Fruit fly (Drosophila melanogaster) whole organism, embryonic: ENCODE data around the gene Usp5.

Experiments used
- Ada2b ChIP-seq: fragments of 200-800 bp; sonication (Bioruptor generic); IDR thresholded peaks from 2 replicates; pipeline ENCODE4 v1.3.6; 2022; ENCODE audit warnings: missing biosample characterization, missing genetic modification characterization
- Atf6 ChIP-seq: fragments of 200-800 bp; sonication (Bioruptor generic); IDR thresholded peaks from 2 replicates; pipeline ENCODE4 v1.3.6; 2022; ENCODE audit warnings: missing biosample characterization, missing genetic modification characterization
- B-H1 ChIP-seq: fragments of 200-800 bp; sonication (Bioruptor generic); IDR thresholded peaks from 3 replicates; pipeline ENCODE4 v1.3.6; 2022; ENCODE audit warnings: missing biosample characterization, missing genetic modification characterization
- CG1024 ChIP-seq: fragments of 200-800 bp; sonication (Bioruptor generic); IDR thresholded peaks from 2 replicates; pipeline ENCODE4 v1.3.6; 2022; ENCODE audit warnings: missing biosample characterization, missing genetic modification characterization
- CG10267 ChIP-seq: fragments of 200-800 bp; sonication (Bioruptor generic); optimal IDR thresholded peaks from 2 replicates; lab custom pipeline; 2018; ENCODE audit warnings: missing biosample characterization, mild to moderate bottlenecking, missing genetic modification characterization, moderate library complexity
- CG11085 ChIP-seq: fragments of 200-800 bp; sonication (Bioruptor generic); IDR thresholded peaks from 2 replicates; pipeline ENCODE4 v1.3.6; 2022; ENCODE audit warnings: missing biosample characterization, missing genetic modification characterization
- CG12769 ChIP-seq: fragments of 200-800 bp; sonication (Bioruptor generic); optimal IDR thresholded peaks from 2 replicates; lab custom pipeline; 2019; ENCODE audit warnings: missing biosample characterization, mild to moderate bottlenecking, missing genetic modification characterization, moderate library complexity
- CG14441 ChIP-seq: fragments of 200-800 bp; sonication (Bioruptor generic); IDR thresholded peaks from 2 replicates; pipeline ENCODE4 v1.3.6; 2022; ENCODE audit warnings: missing biosample characterization, missing genetic modification characterization
- CG15011 ChIP-seq: fragments of 200-800 bp; sonication (Bioruptor generic); optimal IDR thresholded peaks from 3 replicates; lab custom pipeline; 2018; ENCODE audit warnings: missing biosample characterization, mild to moderate bottlenecking, missing genetic modification characterization
- CG16813 ChIP-seq: fragments of 200-800 bp; sonication (Bioruptor generic); IDR thresholded peaks from 3 replicates; pipeline ENCODE4 v1.3.6; 2022; ENCODE audit warnings: missing biosample characterization, missing genetic modification characterization; ENCODE audit not compliant: partially characterized antibody
- CG34422 ChIP-seq: fragments of 200-800 bp; sonication (Bioruptor generic); IDR thresholded peaks from 3 replicates; pipeline ENCODE4 v1.3.6; 2022; ENCODE audit warnings: missing biosample characterization, missing genetic modification characterization
- CG3847 ChIP-seq: fragments of 200-800 bp; sonication (Bioruptor generic); IDR thresholded peaks from 2 replicates; pipeline ENCODE4 v1.3.6; 2022; ENCODE audit warnings: missing biosample characterization, missing genetic modification characterization
- CG3995 ChIP-seq: fragments of 200-800 bp; sonication (Bioruptor generic); optimal IDR thresholded peaks from 3 replicates; lab custom pipeline; 2016; ENCODE audit warnings: missing biosample characterization, missing genetic modification characterization
- CG4282 ChIP-seq: fragments of 200-800 bp; sonication (Bioruptor generic); optimal IDR thresholded peaks from 2 replicates; lab custom pipeline; 2016; ENCODE audit warnings: missing biosample characterization, missing genetic modification characterization
- CG43689 ChIP-seq: fragments of 200-800 bp; sonication (Bioruptor generic); IDR thresholded peaks from 2 replicates; pipeline ENCODE4 v1.3.6; 2022; ENCODE audit warnings: missing biosample characterization, missing genetic modification characterization
- CG6791 ChIP-seq: fragments of 200-800 bp; sonication (Bioruptor generic); IDR thresholded peaks from 3 replicates; pipeline ENCODE4 v1.3.6; 2022; ENCODE audit warnings: missing biosample characterization, missing genetic modification characterization; ENCODE audit not compliant: partially characterized antibody
- CG6813 ChIP-seq: fragments of 200-800 bp; sonication (Bioruptor generic); optimal IDR thresholded peaks from 2 replicates; lab custom pipeline; 2017; ENCODE audit warnings: missing biosample characterization, missing genetic modification characterization, mild to moderate bottlenecking, moderate library complexity, missing genetic modification reagents
- CG9609 ChIP-seq: fragments of 200-800 bp; sonication (Bioruptor generic); optimal IDR thresholded peaks from 3 replicates; lab custom pipeline; 2016; ENCODE audit warnings: missing biosample characterization, missing genetic modification characterization
- CHES-1-like ChIP-seq: fragments of 200-800 bp; sonication (Bioruptor generic); optimal IDR thresholded peaks from 2 replicates; lab custom pipeline; 2016; ENCODE audit warnings: missing biosample characterization, missing genetic modification characterization
- Dbx ChIP-seq: fragments of 200-800 bp; sonication (Bioruptor generic); IDR thresholded peaks from 3 replicates; pipeline ENCODE4 v1.3.6; 2022; ENCODE audit warnings: missing biosample characterization, missing genetic modification characterization
- HHEX ChIP-seq: fragments of 200-800 bp; sonication (Bioruptor generic); optimal IDR thresholded peaks from 3 replicates; lab custom pipeline; 2017; ENCODE audit warnings: missing biosample characterization, mild to moderate bottlenecking, missing genetic modification characterization, missing genetic modification reagents
- HLHmδ ChIP-seq: fragments of 200-800 bp; sonication (Bioruptor generic); optimal IDR thresholded peaks from 2 replicates; lab custom pipeline; 2018; ENCODE audit warnings: missing biosample characterization, mild to moderate bottlenecking, missing genetic modification characterization, moderate library complexity
- Lim3 ChIP-seq: fragments of 200-800 bp; sonication (Bioruptor generic); IDR thresholded peaks from 2 replicates; pipeline ENCODE4 v1.3.6; 2022; ENCODE audit warnings: missing biosample characterization, missing genetic modification characterization
- Mad ChIP-seq: fragments of 200-800 bp; sonication (Bioruptor generic); optimal IDR thresholded peaks from 2 replicates; lab custom pipeline; 2016; ENCODE audit warnings: missing biosample characterization, missing genetic modification characterization
- Myb ChIP-seq: fragments of 200-800 bp; sonication (Bioruptor generic); optimal IDR thresholded peaks from 2 replicates; lab custom pipeline; 2016; ENCODE audit warnings: missing biosample characterization, missing genetic modification characterization
- NFAT ChIP-seq: fragments of 200-800 bp; sonication (Bioruptor generic); IDR thresholded peaks from 2 replicates; pipeline ENCODE4 v1.3.6; 2022; ENCODE audit warnings: missing biosample characterization, missing genetic modification characterization
- Ravus ChIP-seq: fragments of 200-800 bp; sonication (Bioruptor generic); IDR thresholded peaks from 2 replicates; pipeline ENCODE4 v1.3.6; 2022; ENCODE audit warnings: missing biosample characterization, missing genetic modification characterization
- Sin3A ChIP-seq: fragments of >200 bp; optimal IDR thresholded peaks from 2 replicates; lab custom pipeline; 2018
- Six4 ChIP-seq: fragments of 200-800 bp; sonication (Bioruptor generic); optimal IDR thresholded peaks from 2 replicates; lab custom pipeline; 2016; ENCODE audit warnings: missing biosample characterization, missing genetic modification characterization
- Taf1 ChIP-seq: fragments of 200-800 bp; sonication (Bioruptor generic); IDR thresholded peaks from 2 replicates; pipeline ENCODE4 v1.3.6; 2022; ENCODE audit warnings: missing biosample characterization, missing genetic modification characterization
- aop ChIP-seq: fragments of 200-800 bp; sonication (Bioruptor generic); IDR thresholded peaks from 2 replicates; pipeline ENCODE4 v1.3.6; 2022; ENCODE audit warnings: missing biosample characterization, missing genetic modification characterization
- ash1 ChIP-seq: fragments of 200-800 bp; sonication (Bioruptor generic); optimal IDR thresholded peaks from 2 replicates; lab custom pipeline; 2018; ENCODE audit warnings: missing biosample characterization, mild to moderate bottlenecking, missing genetic modification characterization
- chinmo ChIP-seq: fragments of 200-800 bp; sonication (Bioruptor generic); IDR thresholded peaks from 4 replicates; pipeline ENCODE4 v1.3.6; 2022; ENCODE audit warnings: missing biosample characterization, missing genetic modification characterization; ENCODE audit not compliant: partially characterized antibody
- dmrt11E ChIP-seq: fragments of 200-800 bp; sonication (Bioruptor generic); optimal IDR thresholded peaks from 3 replicates; lab custom pipeline; 2018; ENCODE audit warnings: missing biosample characterization, mild to moderate bottlenecking, missing genetic modification characterization, moderate library complexity
- gro ChIP-seq: fragments of 200-800 bp; sonication (Bioruptor generic); optimal IDR thresholded peaks from 2 replicates; lab custom pipeline; 2016; ENCODE audit warnings: missing biosample characterization, missing genetic modification characterization
- gsb ChIP-seq: fragments of 200-800 bp; sonication (Bioruptor generic); IDR thresholded peaks from 2 replicates; pipeline ENCODE4 v1.3.6; 2022; ENCODE audit warnings: missing biosample characterization, missing genetic modification characterization
- hbn ChIP-seq: fragments of 200-800 bp; sonication (Bioruptor generic); IDR thresholded peaks from 2 replicates; pipeline ENCODE4 v1.3.6; 2022; ENCODE audit warnings: missing biosample characterization, missing genetic modification characterization; ENCODE audit not compliant: partially characterized antibody
- hth ChIP-seq: fragments of >200 bp; optimal IDR thresholded peaks from 2 replicates; lab custom pipeline; 2017; ENCODE audit warnings: inconsistent platforms
- jigr1 ChIP-seq: fragments of 200-800 bp; sonication (Bioruptor generic); IDR thresholded peaks from 3 replicates; pipeline ENCODE4 v1.3.6; 2022; ENCODE audit warnings: missing biosample characterization, missing genetic modification characterization
- kay ChIP-seq: fragments of 200-800 bp; sonication (Bioruptor generic); optimal IDR thresholded peaks from 2 replicates; lab custom pipeline; 2016; ENCODE audit warnings: missing biosample characterization, missing genetic modification characterization
- luna ChIP-seq: fragments of 200-800 bp; sonication (Bioruptor generic); optimal IDR thresholded peaks from 2 replicates; lab custom pipeline; 2016; ENCODE audit warnings: missing biosample characterization, missing genetic modification characterization
- nerfin-2 ChIP-seq: fragments of 200-800 bp; sonication (Bioruptor generic); IDR thresholded peaks from 2 replicates; pipeline ENCODE4 v1.3.6; 2022; ENCODE audit warnings: missing biosample characterization, missing genetic modification characterization; ENCODE audit not compliant: partially characterized antibody
- phol ChIP-seq: fragments of 200-800 bp; sonication (Bioruptor generic); optimal IDR thresholded peaks from 3 replicates; lab custom pipeline; 2018; ENCODE audit warnings: missing biosample characterization, mild to moderate bottlenecking, missing genetic modification characterization, moderate library complexity
- psq ChIP-seq: fragments of 200-800 bp; sonication (Bioruptor generic); optimal IDR thresholded peaks from 2 replicates; lab custom pipeline; 2017; ENCODE audit warnings: missing biosample characterization, missing genetic modification characterization
- so ChIP-seq: fragments of 200-800 bp; sonication (Bioruptor generic); IDR thresholded peaks from 3 replicates; pipeline ENCODE4 v1.3.6; 2022; ENCODE audit warnings: missing biosample characterization, missing genetic modification characterization
- tna ChIP-seq: fragments of 200-800 bp; sonication (Bioruptor generic); IDR thresholded peaks from 2 replicates; pipeline ENCODE4 v1.3.6; 2022; ENCODE audit warnings: missing biosample characterization, missing genetic modification characterization; ENCODE audit not compliant: partially characterized antibody
- ttk ChIP-seq: fragments of 200-800 bp; sonication (Bioruptor generic); IDR thresholded peaks from 2 replicates; pipeline ENCODE4 v2.1.2; 2022; ENCODE audit warnings: missing biosample characterization, missing genetic modification characterization
- vfl ChIP-seq: fragments of 200-800 bp; sonication (Bioruptor generic); optimal IDR thresholded peaks from 2 replicates; lab custom pipeline; 2016; ENCODE audit warnings: missing biosample characterization, missing genetic modification characterization
- wdn ChIP-seq: fragments of 200-800 bp; sonication (Bioruptor generic); IDR thresholded peaks from 2 replicates; pipeline ENCODE4 v1.3.6; 2022; ENCODE audit warnings: missing biosample characterization, missing genetic modification characterization
- wek ChIP-seq: fragments of 200-800 bp; sonication (Bioruptor generic); optimal IDR thresholded peaks from 3 replicates; lab custom pipeline; 2018; ENCODE audit warnings: missing biosample characterization, mild to moderate bottlenecking, missing genetic modification characterization, moderate library complexity
- yki ChIP-seq: fragments of >200 bp; optimal IDR thresholded peaks from 3 replicates; lab custom pipeline; 2018
- zen ChIP-seq: fragments of 200-800 bp; sonication (Bioruptor generic); optimal IDR thresholded peaks from 3 replicates; lab custom pipeline; 2018; ENCODE audit warnings: missing biosample characterization, mild to moderate bottlenecking, missing genetic modification characterization, moderate library complexity

Gene Usp5

DNA sequence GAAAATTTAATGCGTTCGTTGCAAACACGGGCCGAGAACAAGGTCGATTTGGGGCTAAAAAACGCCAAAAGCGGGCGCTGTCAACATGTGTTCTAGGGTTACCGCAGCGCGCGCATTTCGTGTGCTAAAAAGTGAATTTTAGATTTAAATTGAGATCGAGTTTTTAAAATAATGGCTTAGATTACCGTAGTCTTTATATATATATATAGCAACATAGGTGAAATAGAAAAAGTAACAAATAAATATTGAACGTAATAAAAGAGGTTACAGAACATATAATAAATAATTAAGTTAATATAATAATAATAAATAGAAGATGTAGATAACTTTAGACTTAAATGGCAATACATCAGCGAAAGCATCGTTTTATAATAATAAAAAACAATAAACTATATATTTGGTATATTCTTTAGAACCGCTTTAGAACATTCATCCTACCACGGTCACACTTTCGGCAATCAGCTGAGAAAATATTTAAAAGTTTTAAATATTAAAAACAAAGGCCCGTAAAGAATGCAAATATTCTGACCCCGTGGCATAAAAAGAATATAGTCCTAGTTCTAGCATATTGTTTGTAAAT, 4.7 kb downstream of the Usp5 start, which contains the start of the genes CG11537 and Alg2 (continued):
- TF ChIP-seq Dbx (no peak), Myb (GFP tag; lab: Kevin White, UChicago) (no peak), CG16813 (no peak), kay (GFP tag; lab: Kevin White, UChicago) (no peak), CG15011 (GFP tag; lab: Kevin White, UChicago) (no peak), CG10267 (tag; lab: Kevin White, UChicago) (peak; percentile 44), B-H1 (GFP tag; lab: Robert Waterston, UW) (no peak), NFAT (GFP tag; lab: Robert Waterston, UW) (peak; percentile 23; the same call in 1 of the 2 replicates), gro (GFP tag; lab: Kevin White, UChicago) (no peak), CG43689 (GFP tag; lab: Robert Waterston, UW) (no peak), ttk (no peak), tna (GFP tag; lab: Robert Waterston, UW) (no peak), CG9609 (peak; percentile 6), gsb (GFP tag; lab: Robert Waterston, UW) (no peak), Mad (GFP tag; lab: Kevin White, UChicago) (no peak), CG3995 (no peak), hbn (GFP tag; lab: Robert Waterston, UW) (no peak), CG6813 (GFP tag; lab: Kevin White, UChicago) (no peak), HHEX (peak; percentile 12), yki (lab: Kevin White, UChicago) (no peak), HLHmδ (GFP tag; lab: Kevin White, UChicago) (no peak), CG3847 (GFP tag; lab: Robert Waterston, UW) (0 out of 2 replicates have a peak, but pooled peaks have one; percentile 22), CG4282 (GFP tag; lab: Kevin White, UChicago) (no peak), CG1024 (GFP tag; lab: Robert Waterston, UW) (no peak), CG11085 (no peak), nerfin-2 (GFP tag; lab: Robert Waterston, UW) (no peak), phol (tag; lab: Kevin White, UChicago) (peak; percentile 44), wdn (no peak), vfl (GFP tag; lab: Kevin White, UChicago) (no peak), Atf6 (GFP tag; lab: Robert Waterston, UW) (0 out of 2 replicates have a peak, but pooled peaks have one; percentile 32), CG34422 (GFP tag; lab: Robert Waterston, UW) (0 out of 3 replicates have a peak, but pooled peaks have one; percentile 39), zen (tag; lab: Kevin White, UChicago) (no peak), chinmo (GFP tag; lab: Robert Waterston, UW) (no peak), aop (no peak), wek (GFP tag; lab: Kevin White, UChicago) (no peak), hth (no peak), so (GFP tag; lab: Robert Waterston, UW) (no peak), Lim3 (no peak), psq (GFP tag; lab: Kevin White, UChicago) (no peak), Taf1 (no peak), Six4 (GFP tag; lab: Kevin White, UChicago) (no peak), Ada2b (no peak), CG6791 (no peak), CG12769 (no peak), luna (GFP tag; lab: Kevin White, UChicago) (no peak), Sin3A (lab: Kevin White, UChicago) (no peak), jigr1 (GFP tag; lab: Robert Waterston, UW) (no peak), dmrt11E (tag; lab: Kevin White, UChicago) (peak; percentile 33), CG14441 (GFP tag; lab: Robert Waterston, UW) (0 out of 2 replicates have a peak, but pooled peaks have one; percentile 2), ash1 (GFP tag; lab: Kevin White, UChicago) (no peak), CHES-1-like (no peak), Ravus (no peak)
